Worm (Caenorhabditis elegans): Measurements from ENCODE around the gene lgc-23.

The lgc-23 gene

ce11 chrX:12080581-12081162 lies 15.7 kb downstream of the lgc-23 start (continued):
- no peak for TF ChIP-seq sox-4 (tag; optimal IDR thresholded peaks at IDR 0.05)
- TF ChIP-seq nhr-28 (tag; optimal IDR thresholded peaks at IDR 0.05), result no peak
- TF ChIP-seq ces-1 (GFP tag; optimal IDR thresholded peaks at IDR 0.05), result no peak
- TF ChIP-seq dpl-1 (GFP tag; optimal IDR thresholded peaks at IDR 0.05), result no peak
- no peak for TF ChIP-seq nhr-19 (GFP tag; conservative IDR thresholded peaks at IDR 0.05)
- TF ChIP-seq fkh-10 (GFP tag; optimal IDR thresholded peaks at IDR 0.05), result no peak
- TF ChIP-seq unc-86 (tag; optimal IDR thresholded peaks at IDR 0.05), result no peak
- TF ChIP-seq isw-1 (GFP tag; IDR thresholded peaks at IDR 0.05), result no peak
- no peak for TF ChIP-seq snpc-4 (tag; optimal IDR thresholded peaks at IDR 0.05)
- no peak for TF ChIP-seq elt-3 (tag; optimal IDR thresholded peaks at IDR 0.05)
- peak; percentile 31 for TF ChIP-seq nhr-47 (tag; optimal IDR thresholded peaks at IDR 0.05)
- TF ChIP-seq swsn-7 (tag; optimal IDR thresholded peaks at IDR 0.05), result no peak
- no peak for TF ChIP-seq mef-2 (tag; optimal IDR thresholded peaks at IDR 0.05)
- TF ChIP-seq mep-1 (tag; optimal IDR thresholded peaks at IDR 0.05), result no peak

ce11 chrX:12081250-12081649 lies 16.2 kb downstream of the lgc-23 start:
- TF ChIP-seq ceh-8 (GFP tag; optimal IDR thresholded peaks at IDR 0.05), result no peak
- no peak for TF ChIP-seq unc-86 (tag; optimal IDR thresholded peaks at IDR 0.05)
- TF ChIP-seq pax-3 (tag; optimal IDR thresholded peaks at IDR 0.05), result no peak
- TF ChIP-seq snpc-4 (tag; optimal IDR thresholded peaks at IDR 0.05), result no peak
- no peak for TF ChIP-seq nhr-28 (tag; optimal IDR thresholded peaks at IDR 0.05)
- TF ChIP-seq ceh-82 (tag; optimal IDR thresholded peaks at IDR 0.05), result no peak
- TF ChIP-seq C16A3.4 (tag; optimal IDR thresholded peaks at IDR 0.05), result no peak
- no peak for TF ChIP-seq nhr-12 (tag; optimal IDR thresholded peaks at IDR 0.05)
- TF ChIP-seq ets-5 (GFP tag; IDR thresholded peaks at IDR 0.05), result no peak
- TF ChIP-seq aha-1 (tag; optimal IDR thresholded peaks at IDR 0.05), result no peak
- TF ChIP-seq egl-27 (tag; optimal IDR thresholded peaks at IDR 0.05), result no peak
- TF ChIP-seq nhr-90 (tag; optimal IDR thresholded peaks at IDR 0.05; ENCODE audit: poor library complexity), result no peak
- TF ChIP-seq tbx-2 (tag; optimal IDR thresholded peaks at IDR 0.05), result no peak
- no peak for TF ChIP-seq rnt-1 (tag; optimal IDR thresholded peaks at IDR 0.05)
- no peak for TF ChIP-seq F16B12.6 (tag; optimal IDR thresholded peaks at IDR 0.05)
- no peak for TF ChIP-seq skn-1 (tag; optimal IDR thresholded peaks at IDR 0.05)
- no peak for TF ChIP-seq zip-4 (GFP tag; optimal IDR thresholded peaks at IDR 0.05)
- TF ChIP-seq dsc-1 (tag; optimal IDR thresholded peaks at IDR 0.05), result no peak
- TF ChIP-seq isw-1 (GFP tag; IDR thresholded peaks at IDR 0.05), result no peak

- peak; percentile 79 for TF ChIP-seq ces-1 (GFP tag; optimal IDR thresholded peaks at IDR 0.05)
- TF ChIP-seq vab-15 (tag; optimal IDR thresholded peaks at IDR 0.05), result no peak
- TF ChIP-seq alr-1 (tag; optimal IDR thresholded peaks at IDR 0.05; ENCODE audit: borderline replicate concordance), result no peak
- peak; percentile 62 for TF ChIP-seq lin-14 (GFP tag; optimal IDR thresholded peaks at IDR 0.05)
- TF ChIP-seq nhr-71 (tag; optimal IDR thresholded peaks at IDR 0.05), result no peak
- TF ChIP-seq fkh-8 (tag; optimal IDR thresholded peaks at IDR 0.05), result peak; percentile 66
- TF ChIP-seq ceh-63 (GFP tag; optimal IDR thresholded peaks at IDR 0.05), result peak; percentile 17
- TF ChIP-seq efl-3 (GFP tag; optimal IDR thresholded peaks at IDR 0.05), result no peak
- peak; percentile 13 for TF ChIP-seq unc-86 (tag; optimal IDR thresholded peaks at IDR 0.05)
- TF ChIP-seq nhr-11 (tag; optimal IDR thresholded peaks at IDR 0.05), result no peak
- TF ChIP-seq mep-1 (tag; optimal IDR thresholded peaks at IDR 0.05), result no peak
- no peak for TF ChIP-seq skn-1 (tag; optimal IDR thresholded peaks at IDR 0.05)
- peak; percentile 60 for TF ChIP-seq fkh-10 (GFP tag; optimal IDR thresholded peaks at IDR 0.05)
- TF ChIP-seq nhr-84 (tag; optimal IDR thresholded peaks at IDR 0.05), result no peak
- no peak for TF ChIP-seq snu-23 (GFP tag; optimal IDR thresholded peaks at IDR 0.05)
- no peak for TF ChIP-seq grh-1 (GFP tag; IDR thresholded peaks at IDR 0.05)
- no peak for TF ChIP-seq fos-1 (tag; optimal IDR thresholded peaks at IDR 0.05)
- TF ChIP-seq tlp-1 (tag; optimal IDR thresholded peaks at IDR 0.05), result no peak
- no peak for TF ChIP-seq lin-39 (tag; optimal IDR thresholded peaks at IDR 0.05)
- peak; percentile 25 for TF ChIP-seq dsc-1 (tag; optimal IDR thresholded peaks at IDR 0.05)
These were observed 17.8 kb downstream of the lgc-23 start for ce11 chrX:12082813-12083212.

All from whole organism, L1 larva.